Fruit fly (Drosophila melanogaster): ENCODE results near the gene TfIIFbeta.

DNA sequence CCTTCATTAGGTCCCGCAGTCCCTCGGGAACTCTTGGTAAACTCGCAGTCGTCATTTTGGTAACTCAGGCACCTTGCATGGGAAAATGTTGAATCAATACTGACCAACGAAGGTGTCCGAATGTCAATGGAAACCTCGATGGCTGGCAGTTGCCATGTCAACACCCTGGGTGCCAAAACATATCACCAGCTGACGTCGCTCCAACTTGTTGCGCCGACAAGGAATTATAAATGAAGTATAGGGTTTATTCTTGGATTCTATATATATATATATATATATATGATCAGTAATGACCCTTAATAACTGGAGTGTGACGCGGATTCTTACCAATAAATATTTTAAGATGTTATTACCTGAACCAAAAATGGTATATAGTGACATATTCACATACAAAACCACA, 36.3 kb upstream of the TfIIFbeta start, which contains the start of gene CG14692:
- TF ChIP-seq psq (optimal IDR thresholded peaks at IDR 0.05): no peak
- TF ChIP-seq pan (optimal IDR thresholded peaks at IDR 0.05): no peak
- no peak for TF ChIP-seq CG8478 (optimal IDR thresholded peaks at IDR 0.05)
- no peak for TF ChIP-seq EcR (GFP tag; optimal IDR thresholded peaks at IDR 0.05)
- no peak for TF ChIP-seq usp (GFP tag; optimal IDR thresholded peaks at IDR 0.05)

All from whole organism.